Fruit fly (Drosophila melanogaster) whole organism, embryonic: ENCODE results near the gene CG6415.

Source experiments
- Bgb ChIP-seq: fragments of 200-800 bp; sonication (Bioruptor generic); IDR thresholded peaks from 2 replicates; pipeline ENCODE4 v1.3.6; 2022; ENCODE audit warnings: missing biosample characterization, missing genetic modification characterization; ENCODE audit not compliant: partially characterized antibody
- C15 ChIP-seq: fragments of 200-800 bp; sonication (Bioruptor generic); IDR thresholded peaks from 3 replicates; pipeline ENCODE4 v1.3.6; 2022; ENCODE audit warnings: missing biosample characterization, missing genetic modification characterization
- CG10147 ChIP-seq: fragments of 200-800 bp; sonication (Bioruptor generic); optimal IDR thresholded peaks from 2 replicates; lab custom pipeline; 2019; ENCODE audit warnings: missing biosample characterization, mild to moderate bottlenecking, missing genetic modification characterization, moderate library complexity
- CG10431 ChIP-seq: fragments of 200-800 bp; sonication (Bioruptor generic); optimal IDR thresholded peaks from 3 replicates; lab custom pipeline; 2018; ENCODE audit warnings: missing biosample characterization, mild to moderate bottlenecking, missing genetic modification characterization
- CG11456 ChIP-seq: fragments of 200-800 bp; sonication (Bioruptor generic); IDR thresholded peaks from 3 replicates; pipeline ENCODE4 v1.3.6; 2022; ENCODE audit warnings: missing biosample characterization, missing genetic modification characterization
- CG11695 ChIP-seq: fragments of 200-800 bp; sonication (Bioruptor generic); IDR thresholded peaks from 3 replicates; pipeline ENCODE4 v1.3.6; 2022; ENCODE audit warnings: missing biosample characterization, missing genetic modification characterization
- CG11723 ChIP-seq: fragments of 200-800 bp; sonication (Bioruptor generic); optimal IDR thresholded peaks from 2 replicates; lab custom pipeline; 2017; ENCODE audit warnings: missing biosample characterization, mild to moderate bottlenecking, missing genetic modification characterization
- CG12391 ChIP-seq: fragments of 200-800 bp; sonication (Bioruptor generic); optimal IDR thresholded peaks from 3 replicates; lab custom pipeline; 2018; ENCODE audit warnings: missing biosample characterization, mild to moderate bottlenecking, missing genetic modification characterization, moderate library complexity
- CG17612 ChIP-seq: fragments of 200-800 bp; sonication (Bioruptor generic); IDR thresholded peaks from 2 replicates; pipeline ENCODE4 v1.3.6; 2022; ENCODE audit warnings: missing biosample characterization, missing genetic modification characterization
- CG18619 ChIP-seq: fragments of 200-800 bp; sonication (Bioruptor generic); optimal IDR thresholded peaks from 3 replicates; lab custom pipeline; 2017; ENCODE audit warnings: missing biosample characterization, mild to moderate bottlenecking, missing genetic modification characterization
- CG30020 ChIP-seq: fragments of 200-800 bp; optimal IDR thresholded peaks from 2 replicates; lab custom pipeline; 2019; ENCODE audit warnings: missing biosample characterization, mild to moderate bottlenecking, missing genetic modification characterization, moderate library complexity
- CG31388 ChIP-seq: fragments of 200-800 bp; sonication (Bioruptor generic); optimal IDR thresholded peaks from 2 replicates; lab custom pipeline; 2016; ENCODE audit warnings: missing biosample characterization, missing genetic modification characterization
- CG32532 ChIP-seq: fragments of 200-800 bp; sonication (Bioruptor generic); IDR thresholded peaks from 2 replicates; pipeline ENCODE4 v1.3.6; 2022; ENCODE audit warnings: missing biosample characterization, missing genetic modification characterization
- CG7556 ChIP-seq: fragments of 200-800 bp; sonication (Bioruptor generic); optimal IDR thresholded peaks from 2 replicates; lab custom pipeline; 2017; ENCODE audit warnings: missing biosample characterization, mild to moderate bottlenecking, missing genetic modification characterization
- CG7786 ChIP-seq: fragments of 200-800 bp; sonication (Bioruptor generic); optimal IDR thresholded peaks from 2 replicates; lab custom pipeline; 2016; ENCODE audit warnings: missing biosample characterization, missing genetic modification characterization
- CG8944 ChIP-seq: fragments of 200-800 bp; sonication (Bioruptor generic); optimal IDR thresholded peaks from 3 replicates; lab custom pipeline; 2016; ENCODE audit warnings: missing biosample characterization, missing genetic modification characterization
- D ChIP-seq, 2 experiments: fragments of 200-800 bp in 1 of 2; fragments of >200 bp in 1 of 2; sonication (Bioruptor generic) in 1 of 2; optimal IDR thresholded peaks; 2 replicates in 1 of 2; 3 replicates in 1 of 2; lab custom pipeline; 2017; ENCODE audit warnings: mild to moderate bottlenecking in 1 of 2, missing biosample characterization in 1 of 2, missing genetic modification characterization in 1 of 2, missing genetic modification reagents in 1 of 2
- Deaf1 ChIP-seq: fragments of 200-800 bp; optimal IDR thresholded peaks from 3 replicates; lab custom pipeline; 2019; ENCODE audit warnings: missing biosample characterization, mild to moderate bottlenecking, missing genetic modification characterization, moderate library complexity
- ERR ChIP-seq: fragments of 200-800 bp; sonication (Bioruptor generic); optimal IDR thresholded peaks from 2 replicates; lab custom pipeline; 2016; ENCODE audit warnings: missing biosample characterization, missing genetic modification characterization
- Ets65A ChIP-seq: fragments of 200-800 bp; sonication (Bioruptor generic); peaks from one replicate; lab custom pipeline; 2016; ENCODE audit warnings: missing biosample characterization, missing genetic modification characterization
- Gug ChIP-seq: fragments of 200-800 bp; sonication (Bioruptor generic); IDR thresholded peaks from 4 replicates; pipeline ENCODE4 v1.3.6; 2022; ENCODE audit warnings: missing biosample characterization, missing genetic modification characterization
- MBD-R2 ChIP-seq: fragments of 200-800 bp; sonication (Bioruptor generic); IDR thresholded peaks from 2 replicates; pipeline ENCODE4 v1.3.6; 2022; ENCODE audit warnings: missing biosample characterization, missing genetic modification characterization
- Mad ChIP-seq: fragments of 200-800 bp; sonication (Bioruptor generic); optimal IDR thresholded peaks from 2 replicates; lab custom pipeline; 2016; ENCODE audit warnings: missing biosample characterization, missing genetic modification characterization
- Med ChIP-seq: fragments of 200-800 bp; sonication (Bioruptor generic); peaks from one replicate; lab custom pipeline; 2016; ENCODE audit warnings: missing biosample characterization, missing genetic modification characterization, mild to moderate bottlenecking, inconsistent platforms, moderate library complexity
- Mes4 ChIP-seq: fragments of 200-800 bp; sonication (Bioruptor generic); optimal IDR thresholded peaks from 2 replicates; lab custom pipeline; 2016; ENCODE audit warnings: missing biosample characterization, missing genetic modification characterization
- Myb ChIP-seq: fragments of 200-800 bp; sonication (Bioruptor generic); optimal IDR thresholded peaks from 2 replicates; lab custom pipeline; 2016; ENCODE audit warnings: missing biosample characterization, missing genetic modification characterization
- NFAT ChIP-seq: fragments of 200-800 bp; sonication (Bioruptor generic); IDR thresholded peaks from 2 replicates; pipeline ENCODE4 v1.3.6; 2022; ENCODE audit warnings: missing biosample characterization, missing genetic modification characterization
- Scr ChIP-seq: fragments of 200-800 bp; sonication (Bioruptor generic); IDR thresholded peaks from 2 replicates; pipeline ENCODE4 v1.3.6; 2022; ENCODE audit warnings: missing biosample characterization, missing genetic modification characterization; ENCODE audit not compliant: partially characterized antibody
- Sin3A ChIP-seq: fragments of >200 bp; optimal IDR thresholded peaks from 2 replicates; lab custom pipeline; 2018
- ab ChIP-seq: fragments of 200-800 bp; sonication (Bioruptor generic); optimal IDR thresholded peaks from 2 replicates; lab custom pipeline; 2016; ENCODE audit warnings: missing biosample characterization, missing genetic modification characterization
- abd-A ChIP-seq: fragments of 200-800 bp; sonication (Bioruptor generic); optimal IDR thresholded peaks from 3 replicates; lab custom pipeline; 2019; ENCODE audit warnings: missing biosample characterization, mild to moderate bottlenecking, missing genetic modification characterization, moderate library complexity
- ash1 ChIP-seq: fragments of 200-800 bp; sonication (Bioruptor generic); optimal IDR thresholded peaks from 2 replicates; lab custom pipeline; 2018; ENCODE audit warnings: missing biosample characterization, mild to moderate bottlenecking, missing genetic modification characterization
- cas ChIP-seq: fragments of 200-800 bp; sonication (Bioruptor generic); IDR thresholded peaks from 2 replicates; pipeline ENCODE4 v1.3.6; 2022; ENCODE audit warnings: missing biosample characterization, missing genetic modification characterization
- chinmo ChIP-seq: fragments of 200-800 bp; sonication (Bioruptor generic); IDR thresholded peaks from 4 replicates; pipeline ENCODE4 v1.3.6; 2022; ENCODE audit warnings: missing biosample characterization, missing genetic modification characterization; ENCODE audit not compliant: partially characterized antibody
- fd3F ChIP-seq: fragments of 200-800 bp; sonication (Bioruptor generic); optimal IDR thresholded peaks from 2 replicates; lab custom pipeline; 2018; ENCODE audit warnings: missing biosample characterization, mild to moderate bottlenecking, missing genetic modification characterization, moderate library complexity
- gce ChIP-seq: fragments of 200-800 bp; sonication (Bioruptor generic); IDR thresholded peaks from 3 replicates; pipeline ENCODE4 v1.3.6; 2022; ENCODE audit warnings: missing biosample characterization, missing genetic modification characterization
- gsb ChIP-seq: fragments of 200-800 bp; sonication (Bioruptor generic); IDR thresholded peaks from 2 replicates; pipeline ENCODE4 v1.3.6; 2022; ENCODE audit warnings: missing biosample characterization, missing genetic modification characterization
- gt ChIP-seq: fragments of 200-800 bp; sonication (Bioruptor generic); IDR thresholded peaks from 2 replicates; pipeline ENCODE4 v1.3.6; 2022; ENCODE audit warnings: missing biosample characterization, missing genetic modification characterization
- h ChIP-seq: fragments of >200 bp; optimal IDR thresholded peaks from 2 replicates; lab custom pipeline; 2017
- klu ChIP-seq: fragments of 200-800 bp; sonication (Bioruptor generic); IDR thresholded peaks from 2 replicates; pipeline ENCODE4 v1.3.6; 2022; ENCODE audit warnings: missing biosample characterization, missing genetic modification characterization
- pho ChIP-seq: fragments of 200-800 bp; sonication (Bioruptor generic); optimal IDR thresholded peaks from 2 replicates; lab custom pipeline; 2016; ENCODE audit warnings: missing biosample characterization, missing genetic modification characterization
- prd ChIP-seq, 3 experiments: fragments of >200 bp in 2 of 3; fragments of 200-800 bp in 1 of 3; sonication (Bioruptor generic) in 1 of 3; optimal IDR thresholded peaks in 2 of 3; IDR thresholded peaks in 1 of 3; 2 replicates in 2 of 3; 3 replicates in 1 of 3; pipeline versions ENCODE4 v1.3.6 to Lab custom; 2017 to 2022; ENCODE audit warnings: missing biosample characterization in 1 of 3, missing genetic modification characterization in 1 of 3
- slp2 ChIP-seq: fragments of 200-800 bp; sonication (Bioruptor generic); optimal IDR thresholded peaks from 2 replicates; lab custom pipeline; 2016; ENCODE audit warnings: missing biosample characterization, missing genetic modification characterization
- so ChIP-seq: fragments of 200-800 bp; sonication (Bioruptor generic); IDR thresholded peaks from 3 replicates; pipeline ENCODE4 v1.3.6; 2022; ENCODE audit warnings: missing biosample characterization, missing genetic modification characterization
- vnd ChIP-seq: fragments of 200-800 bp; sonication (Bioruptor generic); IDR thresholded peaks from 3 replicates; pipeline ENCODE4 v1.3.6; 2022; ENCODE audit warnings: missing biosample characterization, missing genetic modification characterization; ENCODE audit not compliant: partially characterized antibody
- vvl ChIP-seq: fragments of 200-800 bp; sonication (Bioruptor generic); IDR thresholded peaks from 2 replicates; pipeline ENCODE4 v1.3.6; 2022; ENCODE audit warnings: missing biosample characterization, missing genetic modification characterization
- yki ChIP-seq: fragments of >200 bp; optimal IDR thresholded peaks from 3 replicates; lab custom pipeline; 2018

Gene CG6415

DNA sequence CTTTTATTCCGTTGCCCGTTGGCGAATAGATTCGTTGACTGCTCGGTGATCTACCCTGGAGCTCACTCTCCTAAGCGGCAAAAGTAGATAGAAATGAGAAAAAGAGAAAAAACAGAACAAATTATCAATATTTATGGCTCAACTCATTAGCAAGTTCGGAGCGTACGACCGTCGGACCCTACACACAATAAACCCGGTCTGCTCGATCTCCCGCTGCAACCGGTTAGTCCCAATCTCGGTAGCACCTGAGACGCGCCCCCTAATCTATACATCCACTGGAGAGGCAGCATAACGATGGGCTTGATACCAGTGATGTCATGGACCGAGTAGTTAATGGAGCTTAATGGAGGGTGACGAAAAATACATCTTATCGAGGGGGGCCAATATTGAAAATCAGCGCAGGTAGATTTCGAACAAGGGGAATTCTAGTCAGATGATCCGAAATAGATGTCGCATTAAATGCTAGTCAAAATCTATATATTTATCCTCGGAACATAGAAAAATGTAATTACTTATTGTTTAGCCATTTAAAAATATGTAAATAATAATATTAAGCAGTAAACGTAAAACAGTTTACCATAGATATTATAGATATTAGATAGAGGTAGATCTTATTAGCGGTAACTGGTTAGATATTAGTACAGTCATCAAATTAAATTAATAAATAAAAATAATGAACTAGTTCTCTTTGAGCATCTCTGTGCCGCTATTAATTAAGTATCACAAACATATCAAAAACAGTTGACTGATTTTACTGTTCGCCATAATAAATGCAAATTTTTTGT, 16.2 kb upstream of the CG6415 start, which contains the start of gene CG7296 (continued):
- no peak for TF ChIP-seq CG7556 (GFP tag; lab: Kevin White, UChicago)
- TF ChIP-seq Mad (GFP tag; lab: Kevin White, UChicago), result no peak
- no peak for TF ChIP-seq CG7786 (GFP tag; lab: Kevin White, UChicago)

DNA sequence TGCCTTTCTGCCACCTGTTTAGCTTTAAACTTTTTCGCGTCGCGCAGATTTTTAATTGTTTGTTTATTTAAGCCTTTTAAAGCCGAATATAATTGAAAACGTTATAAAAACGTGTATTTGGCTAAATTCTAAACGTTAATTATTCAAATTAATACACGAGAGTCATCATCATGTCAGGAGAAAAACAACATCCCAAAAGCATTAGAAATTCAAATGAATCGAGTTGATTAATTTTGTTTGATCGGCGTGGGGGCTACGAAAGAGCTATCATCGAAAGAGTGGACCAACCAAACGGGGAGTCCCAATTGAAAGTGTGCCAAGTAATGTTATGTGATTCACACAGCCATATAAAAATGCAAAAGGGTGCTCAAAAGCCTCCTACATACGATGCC, 15.6 kb upstream of the CG6415 start:
- TF ChIP-seq Deaf1 (tag; lab: Kevin White, UChicago) (no peak), klu (GFP tag; lab: Robert Waterston, UW) (no peak), gsb (GFP tag; lab: Robert Waterston, UW) (no peak), abd-A (tag; lab: Kevin White, UChicago) (peak; percentile 56), ERR (GFP tag; lab: Kevin White, UChicago) (no peak), ash1 (GFP tag; lab: Kevin White, UChicago) (no peak), gce (GFP tag; lab: Robert Waterston, UW) (no peak), vvl (peak; percentile 61; the same call in 1 of the 2 replicates), gt (GFP tag; lab: Robert Waterston, UW) (no peak), Bgb (no peak)
- TF ChIP-seq, all 482 proteins: peak for 2

DNA sequence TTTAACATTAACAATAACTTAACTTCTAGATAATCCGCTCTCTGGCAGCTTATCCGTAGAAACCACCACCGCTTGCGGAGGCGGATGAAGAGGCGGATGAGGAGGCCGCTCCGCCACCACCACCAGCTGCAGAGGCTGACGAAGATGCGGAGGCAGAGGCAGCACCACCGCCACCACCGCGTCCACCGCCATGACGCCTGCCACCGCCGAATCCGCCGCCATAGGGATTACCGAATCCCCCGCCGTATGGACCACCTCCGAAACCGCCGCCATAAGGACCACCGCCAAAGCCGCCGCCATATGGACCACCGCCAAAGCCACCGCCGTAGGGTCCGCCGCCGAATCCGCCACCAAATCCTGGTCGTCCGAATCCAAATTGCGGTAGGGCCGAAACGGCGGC, 14.7 kb upstream of the CG6415 start:
- TF ChIP-seq CG10431 (GFP tag; lab: Kevin White, UChicago) (no peak), CG8944 (GFP tag; lab: Kevin White, UChicago) (no peak), NFAT (GFP tag; lab: Robert Waterston, UW) (0 out of 2 replicates have a peak, but pooled peaks have one; percentile 16), CG17612 (GFP tag; lab: Robert Waterston, UW) (0 out of 2 replicates have a peak, but pooled peaks have one; percentile 20), vnd (GFP tag; lab: Robert Waterston, UW) (no peak), Ets65A (GFP tag; lab: Kevin White, UChicago) (no peak), CG30020 (tag; lab: Kevin White, UChicago) (no peak), slp2 (GFP tag; lab: Kevin White, UChicago) (no peak), CG10147 (GFP tag; lab: Kevin White, UChicago) (no peak), cas (GFP tag; lab: Robert Waterston, UW) (0 out of 2 replicates have a peak, but pooled peaks have one; percentile 27), Med (GFP tag; lab: Kevin White, UChicago) (peak; percentile 28), yki (lab: Kevin White, UChicago) (no peak), CG11456 (peak; percentile 53; the same call in 1 of the 3 replicates), Gug (GFP tag; lab: Robert Waterston, UW) (no peak), chinmo (GFP tag; lab: Robert Waterston, UW) (0 out of 4 replicates have a peak, but pooled peaks have one; percentile 18), Scr (GFP tag; lab: Robert Waterston, UW) (no peak), Myb (GFP tag; lab: Kevin White, UChicago) (no peak), so (no peak), ab (GFP tag; lab: Kevin White, UChicago) (no peak), CG12391 (tag; lab: Kevin White, UChicago) (no peak), CG7786 (GFP tag; lab: Kevin White, UChicago) (no peak), D (optimal IDR thresholded peaks at IDR 0.05; lab: Kevin White, UChicago) (no peak), D (GFP tag; optimal IDR thresholded peaks at IDR 0.05; lab: Kevin White, UChicago) (no peak), CG11723 (GFP tag; lab: Kevin White, UChicago) (no peak), C15 (GFP tag; lab: Robert Waterston, UW) (no peak), MBD-R2 (no peak), h (lab: Kevin White, UChicago) (no peak), fd3F (GFP tag; lab: Kevin White, UChicago) (no peak), CG11695 (GFP tag; lab: Robert Waterston, UW) (no peak), Mes4 (GFP tag; lab: Kevin White, UChicago) (no peak), pho (GFP tag; lab: Kevin White, UChicago) (no peak), CG18619 (GFP tag; lab: Kevin White, UChicago) (no peak), Sin3A (lab: Kevin White, UChicago) (no peak), prd (optimal IDR thresholded peaks at IDR 0.05; lab: Kevin White, UChicago) (no peak), prd (GFP tag; IDR thresholded peaks at IDR 0.05; lab: Robert Waterston, UW) (0 out of 3 replicates have a peak, but pooled peaks have one; percentile 5), CG31388 (no peak), CG32532 (no peak)
